Fruit fly (Drosophila melanogaster) whole organism, embryonic: ENCODE results near the gene CG11294.

Experiments used
- CG10147 ChIP-seq: fragments of 200-800 bp; sonication (Bioruptor generic); optimal IDR thresholded peaks from 2 replicates; lab custom pipeline; 2019; ENCODE audit warnings: missing biosample characterization, mild to moderate bottlenecking, missing genetic modification characterization, moderate library complexity
- CG10654 ChIP-seq: fragments of 200-800 bp; sonication (Bioruptor generic); optimal IDR thresholded peaks from 2 replicates; lab custom pipeline; 2016; ENCODE audit warnings: missing biosample characterization, missing genetic modification characterization
- CG1233 ChIP-seq: fragments of 200-800 bp; sonication (Bioruptor generic); optimal IDR thresholded peaks from 4 replicates; lab custom pipeline; 2018; ENCODE audit warnings: missing biosample characterization, mild to moderate bottlenecking, missing genetic modification characterization
- CG12659 ChIP-seq: fragments of 200-800 bp; sonication (Bioruptor generic); optimal IDR thresholded peaks from 3 replicates; lab custom pipeline; 2017; ENCODE audit warnings: mild to moderate bottlenecking, missing biosample characterization, missing genetic modification reagents, missing genetic modification characterization
- CG14965 ChIP-seq: fragments of 200-800 bp; sonication (Bioruptor generic); optimal IDR thresholded peaks from 2 replicates; lab custom pipeline; 2016; ENCODE audit warnings: missing biosample characterization, missing genetic modification characterization, borderline replicate concordance
- CG15601 ChIP-seq: fragments of 200-800 bp; sonication (Bioruptor generic); optimal IDR thresholded peaks from 3 replicates; lab custom pipeline; 2019; ENCODE audit warnings: missing biosample characterization, mild to moderate bottlenecking, missing genetic modification characterization, moderate library complexity
- CG16863 ChIP-seq: fragments of 200-800 bp; sonication (Bioruptor generic); optimal IDR thresholded peaks from 3 replicates; lab custom pipeline; 2016; ENCODE audit warnings: missing biosample characterization, missing genetic modification characterization
- CG18011 ChIP-seq: fragments of 200-800 bp; sonication (Bioruptor generic); optimal IDR thresholded peaks from 2 replicates; lab custom pipeline; 2017; ENCODE audit warnings: missing biosample characterization, missing genetic modification characterization, mild to moderate bottlenecking, moderate library complexity, missing genotype
- CG18262 ChIP-seq: fragments of 200-800 bp; optimal IDR thresholded peaks from 3 replicates; lab custom pipeline; 2019; ENCODE audit warnings: missing biosample characterization, mild to moderate bottlenecking, missing genetic modification characterization, moderate library complexity
- CG18476 ChIP-seq: fragments of 200-800 bp; sonication (Bioruptor generic); optimal IDR thresholded peaks from 2 replicates; lab custom pipeline; 2016; ENCODE audit warnings: missing biosample characterization, mild to moderate bottlenecking, missing genetic modification characterization
- CG18619 ChIP-seq: fragments of 200-800 bp; sonication (Bioruptor generic); optimal IDR thresholded peaks from 3 replicates; lab custom pipeline; 2017; ENCODE audit warnings: missing biosample characterization, mild to moderate bottlenecking, missing genetic modification characterization
- CG30403 ChIP-seq: fragments of 200-800 bp; sonication (Bioruptor generic); optimal IDR thresholded peaks from 3 replicates; lab custom pipeline; 2016; ENCODE audit warnings: missing biosample characterization, missing genetic modification characterization
- CG3847 ChIP-seq: fragments of 200-800 bp; sonication (Bioruptor generic); IDR thresholded peaks from 2 replicates; pipeline ENCODE4 v1.3.6; 2022; ENCODE audit warnings: missing biosample characterization, missing genetic modification characterization
- CG4617 ChIP-seq: fragments of 200-800 bp; sonication (Bioruptor generic); optimal IDR thresholded peaks from 3 replicates; lab custom pipeline; 2016; ENCODE audit warnings: missing biosample characterization, missing genetic modification characterization, borderline replicate concordance
- CG4707 ChIP-seq: fragments of 200-800 bp; sonication (Bioruptor generic); optimal IDR thresholded peaks from 2 replicates; lab custom pipeline; 2018; ENCODE audit warnings: missing biosample characterization, mild to moderate bottlenecking, missing genetic modification characterization, moderate library complexity
- CG6683 ChIP-seq: fragments of 200-800 bp; sonication (Bioruptor generic); optimal IDR thresholded peaks from 2 replicates; lab custom pipeline; 2017; ENCODE audit warnings: missing biosample characterization, mild to moderate bottlenecking, missing genetic modification characterization, missing genetic modification reagents
- CG7839 ChIP-seq: fragments of 200-800 bp; sonication (Bioruptor generic); optimal IDR thresholded peaks from 3 replicates; lab custom pipeline; 2018; ENCODE audit warnings: missing biosample characterization, mild to moderate bottlenecking, missing genetic modification characterization, moderate library complexity
- CG9609 ChIP-seq: fragments of 200-800 bp; sonication (Bioruptor generic); optimal IDR thresholded peaks from 3 replicates; lab custom pipeline; 2016; ENCODE audit warnings: missing biosample characterization, missing genetic modification characterization
- CG9727 ChIP-seq: fragments of 200-800 bp; sonication (Bioruptor generic); optimal IDR thresholded peaks from 3 replicates; lab custom pipeline; 2017; ENCODE audit warnings: missing biosample characterization, mild to moderate bottlenecking, missing genetic modification characterization
- Chrac-16 ChIP-seq: fragments of 200-800 bp; sonication (Bioruptor generic); optimal IDR thresholded peaks from 3 replicates; lab custom pipeline; 2016; ENCODE audit warnings: missing biosample characterization, missing genetic modification characterization
- Deaf1 ChIP-seq: fragments of 200-800 bp; optimal IDR thresholded peaks from 3 replicates; lab custom pipeline; 2019; ENCODE audit warnings: missing biosample characterization, mild to moderate bottlenecking, missing genetic modification characterization, moderate library complexity
- Dip3 ChIP-seq: fragments of 200-800 bp; sonication (Bioruptor generic); optimal IDR thresholded peaks from 3 replicates; lab custom pipeline; 2016; ENCODE audit warnings: missing biosample characterization, missing genetic modification characterization
- Drgx ChIP-seq: fragments of 200-800 bp; sonication (Bioruptor generic); IDR thresholded peaks from 2 replicates; pipeline ENCODE4 v1.3.6; 2022; ENCODE audit warnings: missing biosample characterization, missing genetic modification characterization
- Ets65A ChIP-seq: fragments of 200-800 bp; sonication (Bioruptor generic); peaks from one replicate; lab custom pipeline; 2016; ENCODE audit warnings: missing biosample characterization, missing genetic modification characterization
- HLH4C ChIP-seq: fragments of 200-800 bp; sonication (Bioruptor generic); IDR thresholded peaks from 3 replicates; pipeline ENCODE4 v1.3.6; 2022; ENCODE audit warnings: missing biosample characterization, missing genetic modification characterization; ENCODE audit not compliant: partially characterized antibody
- HLH54F ChIP-seq: fragments of 200-800 bp; sonication (Bioruptor generic); optimal IDR thresholded peaks from 3 replicates; lab custom pipeline; 2016; ENCODE audit warnings: missing biosample characterization, missing genetic modification characterization
- Hmr ChIP-seq: fragments of 200-800 bp; sonication (Bioruptor generic); optimal IDR thresholded peaks from 3 replicates; lab custom pipeline; 2017; ENCODE audit warnings: mild to moderate bottlenecking, missing biosample characterization, missing genetic modification reagents, missing genetic modification characterization
- Meics ChIP-seq: fragments of 200-800 bp; sonication (Bioruptor generic); optimal IDR thresholded peaks from 2 replicates; lab custom pipeline; 2017; ENCODE audit warnings: missing biosample characterization, mild to moderate bottlenecking, missing genetic modification characterization
- Optix ChIP-seq: fragments of 200-800 bp; sonication (Bioruptor generic); IDR thresholded peaks from 3 replicates; pipeline ENCODE4 v1.3.6; 2022; ENCODE audit warnings: missing biosample characterization, missing genetic modification characterization
- Ptx1 ChIP-seq: fragments of 200-800 bp; sonication (Bioruptor generic); IDR thresholded peaks from 2 replicates; pipeline ENCODE4 v1.3.6; 2022; ENCODE audit warnings: missing biosample characterization, missing genetic modification characterization
- Side ChIP-seq: fragments of 200-800 bp; sonication (Bioruptor generic); optimal IDR thresholded peaks from 2 replicates; lab custom pipeline; 2016; ENCODE audit warnings: missing biosample characterization, missing genetic modification characterization
- Ssrp ChIP-seq: fragments of 200-800 bp; sonication (Bioruptor generic); optimal IDR thresholded peaks from 2 replicates; lab custom pipeline; 2018; ENCODE audit warnings: missing biosample characterization, mild to moderate bottlenecking, missing genetic modification characterization, moderate library complexity
- YL-1 ChIP-seq: fragments of 200-800 bp; sonication (Bioruptor generic); optimal IDR thresholded peaks from 3 replicates; lab custom pipeline; 2017; ENCODE audit warnings: missing biosample characterization, mild to moderate bottlenecking, missing genetic modification characterization
- bbx ChIP-seq: fragments of 200-800 bp; sonication (Bioruptor generic); IDR thresholded peaks from 2 replicates; pipeline ENCODE4 v1.3.6; 2022; ENCODE audit warnings: missing biosample characterization, missing genetic modification characterization; ENCODE audit not compliant: partially characterized antibody
- caup ChIP-seq: fragments of 200-800 bp; sonication (Bioruptor generic); optimal IDR thresholded peaks from 3 replicates; lab custom pipeline; 2017; ENCODE audit warnings: missing biosample characterization, mild to moderate bottlenecking, missing genetic modification characterization, moderate library complexity; ENCODE audit not compliant: severe bottlenecking
- ems ChIP-seq: fragments of 200-800 bp; sonication (Bioruptor generic); optimal IDR thresholded peaks from 3 replicates; lab custom pipeline; 2016; ENCODE audit warnings: missing biosample characterization, missing genetic modification characterization
- esg ChIP-seq: fragments of 200-800 bp; sonication (Bioruptor generic); conservative IDR thresholded peaks from 2 replicates; pipeline ENCODE4 v1.3.6; 2022; ENCODE audit warnings: missing biosample characterization, missing genetic modification characterization
- gcm ChIP-seq: fragments of 200-800 bp; sonication (Bioruptor generic); optimal IDR thresholded peaks from 2 replicates; lab custom pipeline; 2019; ENCODE audit warnings: missing biosample characterization, mild to moderate bottlenecking, missing genetic modification characterization, moderate library complexity
- gt ChIP-seq: fragments of 200-800 bp; sonication (Bioruptor generic); IDR thresholded peaks from 2 replicates; pipeline ENCODE4 v1.3.6; 2022; ENCODE audit warnings: missing biosample characterization, missing genetic modification characterization
- ken ChIP-seq: fragments of 200-800 bp; sonication (Bioruptor generic); IDR thresholded peaks from 3 replicates; pipeline ENCODE4 v1.3.6; 2022; ENCODE audit warnings: missing biosample characterization, missing genetic modification characterization
- lola ChIP-seq, 3 experiments: fragments of >200 bp in 2 of 3; fragments of 200-800 bp in 1 of 3; sonication (Bioruptor generic) in 1 of 3; optimal IDR thresholded peaks; 2 replicates each; lab custom pipeline; 2017 to 2019; ENCODE audit warnings: missing biosample characterization in 3 of 3, missing genetic modification characterization in 3 of 3, mild to moderate bottlenecking in 1 of 3, moderate library complexity in 1 of 3
- mirr ChIP-seq: fragments of 200-800 bp; sonication (Bioruptor generic); optimal IDR thresholded peaks from 3 replicates; lab custom pipeline; 2018; ENCODE audit warnings: missing biosample characterization, mild to moderate bottlenecking, missing genetic modification characterization
- pros ChIP-seq: fragments of 200-800 bp; sonication (Bioruptor generic); optimal IDR thresholded peaks from 3 replicates; lab custom pipeline; 2019; ENCODE audit warnings: missing biosample characterization, mild to moderate bottlenecking, missing genetic modification characterization, moderate library complexity
- scrt ChIP-seq: fragments of 200-800 bp; sonication (Bioruptor generic); optimal IDR thresholded peaks from 2 replicates; lab custom pipeline; 2018; ENCODE audit warnings: missing biosample characterization, mild to moderate bottlenecking, missing genetic modification characterization, moderate library complexity
- sisA ChIP-seq: fragments of 200-800 bp; sonication (Bioruptor generic); IDR thresholded peaks from 2 replicates; pipeline ENCODE4 v1.3.6; 2022; ENCODE audit warnings: missing biosample characterization, missing genetic modification characterization
- ssp ChIP-seq: fragments of 200-800 bp; sonication (Bioruptor generic); IDR thresholded peaks from 2 replicates; pipeline ENCODE4 v1.3.6; 2022; ENCODE audit warnings: missing biosample characterization, missing genetic modification characterization
- tgo ChIP-seq: fragments of 200-800 bp; sonication (Bioruptor generic); IDR thresholded peaks from 3 replicates; pipeline ENCODE4 v1.3.6; 2022; ENCODE audit warnings: missing biosample characterization, missing genetic modification characterization
- vvl ChIP-seq: fragments of 200-800 bp; sonication (Bioruptor generic); IDR thresholded peaks from 2 replicates; pipeline ENCODE4 v1.3.6; 2022; ENCODE audit warnings: missing biosample characterization, missing genetic modification characterization
- zfh1 ChIP-seq: fragments of 200-800 bp; sonication (Bioruptor generic); IDR thresholded peaks from 3 replicates; pipeline ENCODE4 v1.3.6; 2022; ENCODE audit warnings: missing biosample characterization, missing genetic modification characterization

CG11294 gene

dm6 chrX:8690003-8690402 is 3.4 kb downstream of the CG11294 start, which contains the start of the genes Ppt1 and Ogg1 (continued):
- TF ChIP-seq CG3847: 0 out of 2 replicates have a peak, but pooled peaks have one; percentile 41
- TF ChIP-seq zfh1 (GFP tag; lab: Robert Waterston, UW): peak; percentile 52; the same call in 2 of the 3 replicates
- TF ChIP-seq tgo (GFP tag; lab: Robert Waterston, UW): peak; percentile 33; the same call in 1 of the 3 replicates
- peak; percentile 32 for TF ChIP-seq ems (GFP tag; lab: Kevin White, UChicago)
- TF ChIP-seq CG12659 (GFP tag; lab: Kevin White, UChicago): peak; percentile 39
- TF ChIP-seq Ptx1 (GFP tag; lab: Robert Waterston, UW): peak; percentile 67
- TF ChIP-seq sisA (GFP tag; lab: Robert Waterston, UW): no peak; the same call in 1 of the 2 replicates
- no peak for TF ChIP-seq scrt (GFP tag; lab: Kevin White, UChicago)
- peak; percentile 38; the same call in 1 of the 2 replicates for TF ChIP-seq Drgx (GFP tag; lab: Robert Waterston, UW)
- peak; percentile 34 for TF ChIP-seq CG18262 (tag; lab: Kevin White, UChicago)
- TF ChIP-seq CG18619 (GFP tag; lab: Kevin White, UChicago): no peak
- peak; percentile 24 for TF ChIP-seq CG1233
- TF ChIP-seq HLH54F (GFP tag; lab: Kevin White, UChicago): peak; percentile 70
- peak; percentile 45 for TF ChIP-seq YL-1
- peak; percentile 43 for TF ChIP-seq CG10147 (GFP tag; lab: Kevin White, UChicago)
- TF ChIP-seq esg (GFP tag; lab: Robert Waterston, UW): 0 out of 2 replicates have a peak, but pooled peaks have one; percentile 14
- no peak for TF ChIP-seq gt (GFP tag; lab: Robert Waterston, UW)
- peak; percentile 59 for TF ChIP-seq caup (GFP tag; lab: Kevin White, UChicago)
- TF ChIP-seq Chrac-16: peak; percentile 61
- TF ChIP-seq Ssrp (tag; lab: Kevin White, UChicago): no peak
- peak; percentile 10 for TF ChIP-seq gcm (GFP tag; lab: Kevin White, UChicago)
- peak; percentile 67 for TF ChIP-seq Side (GFP tag; lab: Kevin White, UChicago)
- 0 out of 3 replicates have a peak, but pooled peaks have one; percentile 22 for TF ChIP-seq ken (GFP tag; lab: Robert Waterston, UW)
- no peak for TF ChIP-seq CG4707 (GFP tag; lab: Kevin White, UChicago)
- TF ChIP-seq CG18011: peak; percentile 42
- TF ChIP-seq CG14965 (GFP tag; lab: Kevin White, UChicago): no peak
- peak; percentile 63 for TF ChIP-seq CG9609
- TF ChIP-seq CG6683: peak; percentile 0
- TF ChIP-seq Optix (GFP tag; lab: Robert Waterston, UW): 0 out of 3 replicates have a peak, but pooled peaks have one; percentile 19
- peak; percentile 62 for TF ChIP-seq CG4617 (GFP tag; lab: Kevin White, UChicago)
- TF ChIP-seq Hmr (GFP tag; lab: Kevin White, UChicago): peak; percentile 59
- peak in 1 of 3 experiments; percentile 43 for TF ChIP-seq lola (GFP tag; optimal IDR thresholded peaks at IDR 0.05; lab: Kevin White, UChicago)
- TF ChIP-seq bbx: peak; percentile 25; the same call in 1 of the 2 replicates
- TF ChIP-seq Dip3 (GFP tag; lab: Kevin White, UChicago): peak; percentile 47
- peak; percentile 43 for TF ChIP-seq Meics (GFP tag; lab: Kevin White, UChicago)
- no peak for TF ChIP-seq mirr
- peak; percentile 54 for TF ChIP-seq CG10654 (GFP tag; lab: Kevin White, UChicago)
- peak; percentile 13 for TF ChIP-seq Deaf1 (tag; lab: Kevin White, UChicago)
- TF ChIP-seq CG16863 (GFP tag; lab: Kevin White, UChicago): peak; percentile 52
- peak; percentile 66 for TF ChIP-seq CG30403 (GFP tag; lab: Kevin White, UChicago)
- peak; percentile 93 for TF ChIP-seq Ets65A (GFP tag; lab: Kevin White, UChicago)
- TF ChIP-seq CG7839 (tag; lab: Kevin White, UChicago): peak; percentile 28
- peak; percentile 59; the same call in 2 of the 3 replicates for TF ChIP-seq HLH4C (GFP tag; lab: Robert Waterston, UW)
- TF ChIP-seq ssp (GFP tag; lab: Robert Waterston, UW): no peak
- peak; percentile 30 for TF ChIP-seq CG15601 (tag; lab: Kevin White, UChicago)
- peak; percentile 70 for TF ChIP-seq vvl (GFP tag; lab: Robert Waterston, UW)
- TF ChIP-seq CG18476 (GFP tag; lab: Kevin White, UChicago): no peak
- TF ChIP-seq CG9727 (GFP tag; lab: Kevin White, UChicago): peak; percentile 34
- TF ChIP-seq pros (GFP tag; lab: Kevin White, UChicago): no peak
